Worm (Caenorhabditis elegans): Measurements from ENCODE around the gene npp-22.

ce11 chrV:11732049-11732448 lies 1.2 kb downstream of the npp-22 start:
- no peak for TF ChIP-seq him-1 (tag; optimal IDR thresholded peaks at IDR 0.05)
- no peak for TF ChIP-seq W03F9.2 (tag; optimal IDR thresholded peaks at IDR 0.05)
- TF ChIP-seq dao-5 (tag; optimal IDR thresholded peaks at IDR 0.05): no peak
